Fruit fly (Drosophila melanogaster) whole organism: ENCODE measurements around the gene mRpL48.

ENCODE experiments used
- CG8478 ChIP-seq: fragments of >200 bp; optimal IDR thresholded peaks from 2 replicates; lab custom pipeline; 2018; ENCODE audit warnings: inconsistent platforms
- Dll ChIP-seq: fragments of >200 bp; optimal IDR thresholded peaks from 2 replicates; lab custom pipeline; 2017
- EcR ChIP-seq, 2 experiments: fragments of >200 bp; optimal IDR thresholded peaks; 2 replicates each; lab custom pipeline; 2017; ENCODE audit warnings: missing biosample characterization in 2 of 2, missing genetic modification characterization in 2 of 2, missing genetic modification reagents in 2 of 2
- pan ChIP-seq: fragments of >200 bp; optimal IDR thresholded peaks from 2 replicates; lab custom pipeline; 2017
- psq ChIP-seq: fragments of >200 bp; optimal IDR thresholded peaks from 2 replicates; lab custom pipeline; 2017
- usp ChIP-seq: fragments of >200 bp; optimal IDR thresholded peaks from 2 replicates; lab custom pipeline; 2017; ENCODE audit warnings: missing biosample characterization, missing genetic modification characterization, mixed read lengths

mRpL48 gene

DNA sequence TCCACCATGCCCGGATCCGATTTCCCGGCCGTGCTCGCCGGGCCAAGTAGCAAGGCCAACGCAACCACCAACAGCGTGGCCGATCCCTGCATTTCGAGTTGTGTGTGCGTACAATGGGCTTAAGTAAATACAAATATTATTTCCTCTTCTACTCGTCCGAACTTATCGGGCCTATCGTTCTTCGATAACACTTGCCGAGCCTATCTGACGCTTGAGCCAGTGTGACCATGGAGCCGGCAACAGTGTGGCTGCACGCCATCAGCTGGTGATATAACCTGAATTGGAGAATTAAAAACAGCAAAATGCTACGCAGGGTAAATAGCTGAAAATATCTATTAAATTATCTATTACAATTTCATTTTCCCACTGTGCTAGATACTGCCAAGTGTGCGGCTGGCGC, at the start of gene mRpL48, which contains the start of gene CG17660:
Gene mRpL48 (plus strand): TSS at position 239 of the 400 bp plus-strand sequence.
Gene CG17660 (minus strand): TSS at position 198 of the 400 bp plus-strand sequence.
- TF ChIP-seq psq: no peak
- no peak for TF ChIP-seq Dll (lab: Kevin White, UChicago)
- TF ChIP-seq CG8478 (lab: Kevin White, UChicago): no peak
- TF ChIP-seq EcR (GFP tag; optimal IDR thresholded peaks at IDR 0.05; lab: Kevin White, UChicago): no peak

DNA sequence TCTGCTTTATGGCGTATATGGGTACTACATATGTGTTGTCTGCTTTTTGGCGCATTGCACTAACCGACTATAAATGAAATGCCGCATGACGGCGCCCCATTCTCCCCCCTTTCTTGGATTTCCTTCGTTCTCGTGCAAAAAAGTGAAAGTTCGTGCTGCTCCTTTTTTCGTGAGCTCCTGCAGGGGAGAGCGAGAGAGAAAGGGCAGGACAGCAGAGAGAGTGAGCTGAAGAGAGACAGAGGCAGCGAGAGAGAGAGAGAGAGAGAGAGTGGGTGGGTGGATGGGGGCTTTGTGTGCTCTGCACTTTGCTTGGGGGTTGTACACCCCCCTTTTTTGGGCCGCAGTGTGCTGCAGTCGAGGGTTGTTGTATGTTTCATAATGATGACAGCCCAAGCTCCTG, 47.2 kb upstream of the mRpL48 start:
- no peak for TF ChIP-seq Dll (lab: Kevin White, UChicago)
- TF ChIP-seq pan: no peak
- TF ChIP-seq CG8478 (lab: Kevin White, UChicago): no peak
- TF ChIP-seq EcR (GFP tag; optimal IDR thresholded peaks at IDR 0.05; lab: Kevin White, UChicago): no peak
- TF ChIP-seq psq: no peak
- no peak for TF ChIP-seq usp

DNA sequence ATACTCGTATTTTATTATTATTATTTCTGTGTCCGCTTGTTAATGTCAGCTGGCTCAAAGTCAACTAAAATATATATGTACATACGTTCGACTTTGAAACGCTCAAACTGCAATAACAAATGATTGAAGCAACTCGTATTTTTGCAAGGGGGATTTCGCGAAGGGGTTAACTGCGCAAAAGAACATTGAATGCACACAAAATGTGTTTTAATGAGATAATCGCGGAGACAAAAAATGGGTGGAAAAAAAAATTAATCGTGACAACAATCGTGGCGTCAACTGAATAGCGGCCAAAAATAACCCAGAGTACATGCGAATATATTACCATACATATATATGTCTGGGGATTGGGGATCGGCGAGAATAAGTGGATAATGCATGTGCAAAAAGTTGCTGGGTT, 44.4 kb upstream of the mRpL48 start:
- TF ChIP-seq psq: no peak
- TF ChIP-seq pan: no peak
- TF ChIP-seq usp: no peak
- TF ChIP-seq EcR (GFP tag; optimal IDR thresholded peaks at IDR 0.05; lab: Kevin White, UChicago): no peak
- no peak for TF ChIP-seq CG8478 (lab: Kevin White, UChicago)
- no peak for TF ChIP-seq Dll (lab: Kevin White, UChicago)

DNA sequence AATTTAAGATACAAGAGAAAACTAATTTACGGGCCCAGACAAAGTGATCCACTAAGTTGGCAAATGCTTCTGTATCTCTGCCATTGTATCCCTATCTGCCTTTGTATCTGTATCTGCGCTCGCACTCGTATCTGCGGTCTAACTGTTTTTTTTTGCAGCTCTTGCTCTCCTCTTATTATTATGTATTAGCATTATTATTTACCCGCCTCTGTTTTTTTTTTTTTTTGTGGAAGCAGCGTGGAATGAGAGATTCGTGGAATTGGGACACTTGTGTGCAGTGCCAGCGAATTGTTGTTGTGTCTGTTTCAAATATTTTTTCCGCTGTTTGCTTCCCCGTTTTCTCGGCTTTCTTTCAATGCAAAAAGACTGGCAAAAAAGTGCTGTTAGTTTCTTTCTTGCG, 43.5 kb upstream of the mRpL48 start:
- no peak for TF ChIP-seq pan
- no peak for TF ChIP-seq usp
- TF ChIP-seq EcR (GFP tag; optimal IDR thresholded peaks at IDR 0.05; lab: Kevin White, UChicago): no peak
- no peak for TF ChIP-seq CG8478 (lab: Kevin White, UChicago)
- no peak for TF ChIP-seq psq
- no peak for TF ChIP-seq Dll (lab: Kevin White, UChicago)

DNA sequence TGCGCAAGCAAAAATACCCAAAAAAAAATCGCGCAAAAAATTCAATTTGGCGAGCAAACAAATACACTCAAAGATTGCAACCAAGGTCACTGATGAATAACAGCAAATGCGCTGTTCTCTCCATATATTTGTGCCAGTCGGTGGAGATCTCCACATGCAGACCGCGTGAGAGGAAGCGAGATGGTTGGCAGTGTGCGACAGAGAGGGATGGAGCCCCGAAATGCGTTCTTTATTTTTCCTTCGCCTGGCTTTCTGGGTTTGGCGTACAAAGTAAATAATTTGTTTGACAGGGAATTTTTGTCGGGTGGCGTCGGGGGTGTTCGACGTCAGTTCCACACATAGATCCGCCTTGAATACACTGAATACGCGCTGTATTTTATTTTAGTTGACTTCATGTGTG, 42.8 kb upstream of the mRpL48 start:
- TF ChIP-seq Dll (lab: Kevin White, UChicago) (no peak), usp (no peak), psq (no peak), CG8478 (lab: Kevin White, UChicago) (no peak), EcR (GFP tag; optimal IDR thresholded peaks at IDR 0.05; lab: Kevin White, UChicago) (no peak), pan (no peak)

DNA sequence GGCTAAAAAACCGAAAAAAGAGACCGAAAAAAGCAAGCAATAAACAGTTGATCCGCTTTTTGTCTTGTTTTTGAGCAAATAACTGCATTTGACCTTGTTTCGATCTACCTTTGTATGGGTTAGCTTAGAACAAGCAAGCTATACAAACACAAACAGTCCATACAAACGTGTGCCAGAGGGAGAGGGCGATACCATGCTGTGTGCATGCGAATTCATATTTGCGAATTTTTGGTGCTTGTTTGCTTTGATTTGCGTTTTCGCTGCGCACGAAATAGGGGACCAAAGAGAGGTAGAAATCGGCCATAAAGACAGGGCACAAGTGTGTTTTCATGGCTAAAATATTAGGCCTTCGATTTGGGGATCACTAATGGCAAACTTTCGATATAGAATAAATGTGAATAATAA, 41.6 kb upstream of the mRpL48 start:
- TF ChIP-seq CG8478 (lab: Kevin White, UChicago) (no peak), Dll (lab: Kevin White, UChicago) (no peak), psq (no peak), EcR (GFP tag; optimal IDR thresholded peaks at IDR 0.05; lab: Kevin White, UChicago) (no peak), usp (no peak), pan (no peak)

DNA sequence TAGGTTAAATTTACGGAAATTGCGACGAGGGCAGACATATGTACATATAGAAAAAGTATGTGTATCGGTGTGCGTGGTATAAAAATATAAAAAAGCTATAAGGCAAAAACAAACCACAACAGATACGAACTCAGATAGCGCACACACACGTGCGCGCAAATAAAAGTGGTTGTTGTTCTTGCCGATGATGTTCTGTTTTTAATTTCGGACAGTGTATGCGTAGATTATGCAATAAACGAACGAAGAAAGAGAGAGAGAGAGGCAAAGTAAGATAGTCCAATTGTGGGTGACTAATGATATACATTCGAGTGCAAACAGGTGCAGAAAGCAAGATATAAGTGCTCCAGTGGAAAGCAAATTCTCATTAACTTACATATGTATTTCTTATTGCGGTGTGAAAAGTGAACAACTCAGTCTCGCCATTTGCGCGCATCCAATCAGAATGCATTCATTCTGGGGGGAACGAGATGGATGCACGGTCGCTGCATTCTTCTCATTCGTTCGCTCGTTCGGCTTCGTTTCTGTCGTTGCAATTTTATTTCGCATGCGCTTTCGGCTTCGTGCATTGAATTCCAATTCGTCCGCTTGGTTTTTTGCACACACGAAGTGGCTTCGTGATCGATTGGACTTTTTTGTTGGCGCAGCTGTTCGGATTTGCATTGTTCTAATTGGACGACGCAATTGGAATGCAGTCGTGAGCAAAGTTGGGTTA, 40.8 kb upstream of the mRpL48 start:
- TF ChIP-seq pan: no peak
- no peak for TF ChIP-seq psq
- TF ChIP-seq CG8478 (lab: Kevin White, UChicago): peak; percentile 80
- no peak for TF ChIP-seq EcR (GFP tag; optimal IDR thresholded peaks at IDR 0.05; lab: Kevin White, UChicago)

DNA sequence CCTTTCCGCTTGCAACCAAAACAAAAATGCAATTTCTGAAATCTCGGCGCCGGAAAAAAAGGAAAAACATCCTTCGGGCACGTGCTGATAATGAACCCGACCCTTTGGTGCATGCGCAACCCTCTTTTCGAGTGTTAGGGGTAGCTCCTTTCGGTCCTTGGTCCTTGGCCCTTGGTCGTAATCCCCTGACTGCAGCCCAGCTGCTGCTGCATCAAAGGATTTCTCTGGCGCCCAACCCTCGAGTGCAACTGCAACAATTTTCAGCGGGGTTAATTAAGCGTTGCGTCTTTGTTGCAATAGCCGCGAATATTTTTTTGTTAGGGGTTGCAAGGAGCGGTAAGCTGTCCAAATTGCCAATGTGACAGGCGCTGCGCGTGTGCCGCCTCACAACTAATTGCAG, 39.8 kb upstream of the mRpL48 start:
- no peak for TF ChIP-seq pan
- no peak for TF ChIP-seq usp

DNA sequence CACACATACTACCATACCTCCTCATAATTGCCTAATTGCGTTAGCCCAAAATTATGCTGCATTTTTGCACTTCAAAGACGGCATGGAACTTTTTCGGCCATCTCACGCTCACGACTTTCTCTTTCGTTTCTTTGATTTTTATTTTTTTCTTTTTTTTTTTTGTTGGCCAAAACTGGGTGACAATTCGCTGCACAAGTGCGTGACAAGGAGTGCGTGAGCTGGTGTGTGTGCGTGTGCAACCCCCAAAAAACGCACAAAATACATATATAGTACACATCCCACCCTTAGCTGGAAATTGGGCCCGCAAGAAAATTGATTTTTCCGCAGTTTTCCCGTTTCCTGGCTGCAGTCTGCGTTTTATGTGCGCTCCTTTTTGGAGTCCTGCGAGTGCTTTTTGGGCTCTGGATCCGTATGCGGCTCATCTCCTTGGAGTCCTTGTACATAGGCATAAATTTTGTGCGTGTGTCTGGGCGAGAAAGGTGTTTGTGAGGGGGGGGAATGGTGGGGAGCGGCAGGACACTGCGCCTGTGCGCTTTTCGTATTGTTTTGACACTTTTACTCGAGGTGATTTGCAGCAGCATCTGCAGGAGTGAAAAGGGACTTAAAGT, 38.0 kb upstream of the mRpL48 start:
- no peak for TF ChIP-seq pan

DNA sequence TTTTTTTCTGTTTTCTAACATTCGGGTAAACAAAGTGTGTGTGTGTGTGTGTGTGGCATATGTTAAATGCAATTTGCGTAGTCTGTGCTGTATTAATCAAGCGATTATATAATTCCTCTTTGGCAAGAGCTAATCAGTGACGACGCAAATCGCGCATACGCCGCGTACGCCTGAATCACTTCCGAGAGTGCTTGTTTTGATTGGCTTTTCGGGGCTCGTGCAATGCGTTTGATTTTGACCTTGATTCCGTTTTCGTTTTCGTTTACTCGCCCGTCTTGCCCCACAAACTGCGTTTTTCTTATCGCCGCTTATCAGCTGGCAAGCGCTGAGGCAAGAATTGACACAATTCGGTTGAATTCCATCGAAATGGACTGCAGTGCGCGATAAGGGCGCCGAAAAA, 17.4 kb upstream of the mRpL48 start:
- TF ChIP-seq usp: no peak
- no peak for TF ChIP-seq CG8478 (lab: Kevin White, UChicago)

DNA sequence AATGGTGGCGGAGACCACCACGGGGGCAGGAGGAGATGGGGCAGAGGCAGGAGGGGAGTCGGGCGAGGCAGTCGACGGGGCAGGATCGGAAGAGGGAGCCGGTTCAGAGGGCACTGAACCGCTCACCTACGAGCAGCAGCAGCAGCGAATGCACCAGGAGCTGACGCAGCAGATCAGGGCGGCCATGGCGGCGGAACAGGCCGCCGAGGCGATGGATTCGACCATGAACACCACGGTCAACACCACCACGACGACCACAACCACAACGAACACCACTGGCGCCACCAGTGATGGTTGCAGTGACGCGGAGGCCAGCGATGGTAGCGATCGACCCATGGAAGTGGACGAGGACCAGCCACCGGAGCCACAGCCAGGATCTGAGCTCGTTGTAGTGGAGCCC, 14.0 kb upstream of the mRpL48 start:
- TF ChIP-seq usp (no peak), EcR (GFP tag; optimal IDR thresholded peaks at IDR 0.05; lab: Kevin White, UChicago) (no peak)

DNA sequence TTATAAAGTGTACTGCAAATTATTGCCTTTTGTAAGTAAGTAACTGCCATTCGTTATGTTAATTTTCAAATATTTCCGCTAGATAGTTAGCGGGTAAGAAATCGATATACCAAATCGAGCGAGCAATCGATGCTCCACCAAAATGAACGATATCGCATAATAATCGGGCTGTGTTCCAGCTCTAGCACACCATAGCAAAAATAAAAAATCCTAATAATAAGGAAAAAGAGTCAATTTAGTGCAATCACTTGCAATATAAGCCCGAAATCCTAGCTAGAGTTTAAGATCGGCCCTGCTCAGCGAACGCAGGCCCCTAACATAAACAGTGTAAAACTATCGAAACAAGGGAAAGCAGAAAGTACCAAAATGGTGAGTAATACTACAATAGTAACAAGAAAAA, 5.5 kb upstream of the mRpL48 start, which contains the start of gene cpb:
Gene cpb (plus strand): TSS at position 157 of the 400 bp plus-strand sequence.
- no peak for TF ChIP-seq pan
- no peak for TF ChIP-seq psq
- TF ChIP-seq EcR (GFP tag; optimal IDR thresholded peaks at IDR 0.05; lab: Kevin White, UChicago): no peak
- no peak for TF ChIP-seq usp
- no peak for TF ChIP-seq Dll (lab: Kevin White, UChicago)
- TF ChIP-seq CG8478 (lab: Kevin White, UChicago): no peak

DNA sequence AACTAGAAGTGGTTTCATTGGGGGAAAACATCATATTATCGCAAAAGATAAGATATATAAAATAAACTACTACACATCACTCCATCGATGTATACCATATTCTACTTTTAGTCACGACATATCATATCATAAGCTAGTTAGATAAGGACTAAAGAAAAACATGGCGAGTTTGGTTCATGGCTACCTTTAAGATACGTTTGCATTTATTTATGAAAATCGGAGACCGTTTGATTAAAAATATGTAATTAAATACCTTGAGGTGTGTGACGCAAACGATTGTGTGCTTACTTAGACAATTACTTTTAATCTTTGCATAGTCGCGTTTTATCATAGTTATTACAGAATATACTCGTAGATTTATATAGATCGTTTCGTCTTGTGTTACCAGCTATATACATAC, 3.3 kb upstream of the mRpL48 start:
- TF ChIP-seq usp (no peak), EcR (GFP tag; optimal IDR thresholded peaks at IDR 0.05; lab: Kevin White, UChicago) (no peak), psq (no peak), Dll (lab: Kevin White, UChicago) (no peak), pan (no peak), CG8478 (lab: Kevin White, UChicago) (no peak)

DNA sequence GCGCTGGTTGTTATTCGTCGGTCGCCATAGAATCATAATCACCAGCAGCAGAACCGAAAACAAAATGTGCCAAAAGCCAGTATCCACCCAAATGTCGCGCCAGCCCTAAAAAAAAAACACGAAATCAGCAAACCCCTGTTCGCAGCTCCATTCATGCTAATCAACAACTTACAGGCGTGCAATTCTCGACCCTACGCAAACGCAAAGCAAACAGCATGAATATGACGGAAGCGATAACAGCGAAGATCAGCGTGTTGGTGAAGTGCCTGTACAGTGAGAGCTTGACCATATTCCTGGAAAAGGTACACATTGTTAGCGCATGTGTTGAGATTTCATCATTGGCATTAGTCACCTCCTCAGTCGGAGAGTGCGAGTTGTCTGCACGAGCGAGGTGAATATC, 2.2 kb upstream of the mRpL48 start:
- TF ChIP-seq usp (no peak), pan (no peak), CG8478 (lab: Kevin White, UChicago) (no peak)
